Worm (Caenorhabditis elegans) whole organism, young adult: ENCODE results near the gene imb-2.

ENCODE experiments used
- C06A6.2 ChIP-seq: fragments of 200-800 bp; sonication (Bioruptor generic); conservative IDR thresholded peaks from 2 replicates; pipeline ENCODE4 v1.3.6; 2022; ENCODE audit warnings: missing genetic modification characterization, missing compliant biosample characterization
- F49E8.2 ChIP-seq: sonication (generic microtip); optimal IDR thresholded peaks from 3 replicates; lab custom pipeline; 2017; ENCODE audit warnings: missing genetic modification characterization, mild to moderate bottlenecking, missing compliant biosample characterization, antibody characterized with exemption, moderate library complexity; ENCODE audit not compliant: insufficient read depth
- Y56A3A.18 ChIP-seq: fragments of 200-800 bp; sonication (Bioruptor generic); IDR thresholded peaks from 2 replicates; pipeline ENCODE4 v1.3.6; 2022; ENCODE audit warnings: missing genetic modification reagents, missing genetic modification characterization, missing compliant biosample characterization
- atf-7 ChIP-seq: sonication (generic microtip); optimal IDR thresholded peaks from 2 replicates; lab custom pipeline; 2017; ENCODE audit warnings: mild to moderate bottlenecking, missing genetic modification characterization, missing compliant biosample characterization
- ceh-40 ChIP-seq: fragments of 200-800 bp; sonication (Bioruptor generic); IDR thresholded peaks from 2 replicates; pipeline ENCODE4 v1.3.6; 2022; ENCODE audit warnings: missing genetic modification characterization, missing compliant biosample characterization
- dox-1 ChIP-seq: fragments of 200-800 bp; sonication (Bioruptor generic); IDR thresholded peaks from 2 replicates; pipeline ENCODE4 v1.3.6; 2022; ENCODE audit warnings: missing genetic modification reagents, missing genetic modification characterization, missing compliant biosample characterization
- lsy-27 ChIP-seq: sonication (generic microtip); optimal IDR thresholded peaks from 2 replicates; lab custom pipeline; 2017; ENCODE audit warnings: missing genetic modification characterization, mild to moderate bottlenecking, missing compliant biosample characterization, antibody characterized with exemption, missing genotype, borderline replicate concordance; ENCODE audit not compliant: insufficient read depth
- mes-4 ChIP-seq: sonication (generic microtip); optimal IDR thresholded peaks from 2 replicates; lab custom pipeline; 2016; ENCODE audit warnings: missing genotype, missing genetic modification characterization, missing compliant biosample characterization
- nfya-1 ChIP-seq: sonication (generic microtip); optimal IDR thresholded peaks from 2 replicates; lab custom pipeline; 2017; ENCODE audit warnings: antibody characterized with exemption, missing compliant biosample characterization, missing genetic modification characterization, borderline replicate concordance; ENCODE audit not compliant: insufficient read depth
- pha-4 ChIP-seq: fragments of 150-350 bp; sonication (generic microtip); optimal IDR thresholded peaks from 2 replicates; lab custom pipeline; 2014; ENCODE audit warnings: missing biosample characterization, missing genetic modification reagents, missing genetic modification characterization
- snpc-4 ChIP-seq, 5 experiments: fragments of 150-350 bp in 1 of 5; sonication (generic microtip) in 4 of 5; optimal IDR thresholded peaks; 2 replicates each; lab custom pipeline; 2014 to 2018; ENCODE audit warnings: missing genetic modification characterization in 5 of 5, missing biosample characterization in 3 of 5, antibody characterized with exemption in 2 of 5, mild to moderate bottlenecking in 2 of 5, missing compliant biosample characterization in 2 of 5, missing genotype in 2 of 5, moderate library complexity in 2 of 5, missing genetic modification reagents in 1 of 5

- TF ChIP-seq mes-4 (tag; lab: Kevin White, UChicago) (no peak), pha-4 (tag; lab: Kevin White, UChicago) (no peak), lsy-27 (no peak), Y56A3A.18 (GFP tag; lab: Robert Waterston, UW) (no peak), C06A6.2 (no peak), dox-1 (GFP tag; lab: Robert Waterston, UW) (no peak), atf-7 (tag; lab: Kevin White, UChicago) (no peak), ceh-40 (GFP tag; lab: Robert Waterston, UW) (no peak), snpc-4 (GFP tag; optimal IDR thresholded peaks at IDR 0.05; lab: Kevin White, UChicago) (no peak), snpc-4 (tag; optimal IDR thresholded peaks at IDR 0.05; lab: Kevin White, UChicago) (no peak), nfya-1 (tag; lab: Kevin White, UChicago) (no peak), F49E8.2 (tag; lab: Kevin White, UChicago) (no peak)
Measured at ce11 chrII:14351352-14351751, 14.1 kb upstream of the imb-2 start.
